Fruit fly (Drosophila melanogaster) whole organism, embryonic: ENCODE data around the gene CG6067.

ENCODE experiments used
- Ada2b ChIP-seq: fragments of 200-800 bp; sonication (Bioruptor generic); IDR thresholded peaks from 2 replicates; pipeline ENCODE4 v1.3.6; 2022; ENCODE audit warnings: missing biosample characterization, missing genetic modification characterization
- Adf1 ChIP-seq: fragments of 200-800 bp; sonication (Bioruptor generic); IDR thresholded peaks from 2 replicates; pipeline ENCODE4 v1.3.6; 2022; ENCODE audit warnings: missing biosample characterization, missing genetic modification characterization
- Atf3 ChIP-seq: fragments of 200-800 bp; sonication (Bioruptor generic); optimal IDR thresholded peaks from 3 replicates; lab custom pipeline; 2016; ENCODE audit warnings: missing biosample characterization, missing genetic modification characterization
- BtbVII ChIP-seq: fragments of 200-800 bp; sonication (Bioruptor generic); optimal IDR thresholded peaks from 3 replicates; lab custom pipeline; 2017; ENCODE audit warnings: missing biosample characterization, mild to moderate bottlenecking, missing genetic modification characterization
- CG10209 ChIP-seq: fragments of 200-800 bp; sonication (Bioruptor generic); optimal IDR thresholded peaks from 3 replicates; lab custom pipeline; 2017; ENCODE audit warnings: missing biosample characterization, mild to moderate bottlenecking, missing genetic modification characterization, missing genetic modification reagents
- CG10654 ChIP-seq: fragments of 200-800 bp; sonication (Bioruptor generic); optimal IDR thresholded peaks from 2 replicates; lab custom pipeline; 2016; ENCODE audit warnings: missing biosample characterization, missing genetic modification characterization
- CG12942 ChIP-seq: fragments of 200-800 bp; sonication (Bioruptor generic); optimal IDR thresholded peaks from 3 replicates; lab custom pipeline; 2016; ENCODE audit warnings: missing biosample characterization, missing genetic modification characterization
- CG14710 ChIP-seq: fragments of 200-800 bp; sonication (Bioruptor generic); optimal IDR thresholded peaks from 3 replicates; lab custom pipeline; 2019; ENCODE audit warnings: missing biosample characterization, mild to moderate bottlenecking, missing genetic modification characterization, moderate library complexity
- CG16779 ChIP-seq: fragments of 200-800 bp; sonication (Bioruptor generic); IDR thresholded peaks from 2 replicates; pipeline ENCODE4 v1.3.6; 2022; ENCODE audit warnings: missing biosample characterization, missing genetic modification characterization
- CG30431 ChIP-seq: fragments of 200-800 bp; sonication (Bioruptor generic); optimal IDR thresholded peaks from 2 replicates; lab custom pipeline; 2017; ENCODE audit warnings: missing biosample characterization, missing genetic modification characterization
- CG3995 ChIP-seq: fragments of 200-800 bp; sonication (Bioruptor generic); optimal IDR thresholded peaks from 3 replicates; lab custom pipeline; 2016; ENCODE audit warnings: missing biosample characterization, missing genetic modification characterization
- CG4617 ChIP-seq: fragments of 200-800 bp; sonication (Bioruptor generic); optimal IDR thresholded peaks from 3 replicates; lab custom pipeline; 2016; ENCODE audit warnings: missing biosample characterization, missing genetic modification characterization, borderline replicate concordance
- CG4854 ChIP-seq: fragments of 200-800 bp; sonication (Bioruptor generic); optimal IDR thresholded peaks from 2 replicates; lab custom pipeline; 2016; ENCODE audit warnings: missing biosample characterization, missing genetic modification characterization, inconsistent platforms
- CG7745 ChIP-seq: fragments of 200-800 bp; sonication (Bioruptor generic); optimal IDR thresholded peaks from 2 replicates; lab custom pipeline; 2018; ENCODE audit warnings: missing biosample characterization, mild to moderate bottlenecking, missing genetic modification characterization, moderate library complexity
- CG7928 ChIP-seq: fragments of 200-800 bp; sonication (Bioruptor generic); optimal IDR thresholded peaks from 2 replicates; lab custom pipeline; 2017; ENCODE audit warnings: missing biosample characterization, mild to moderate bottlenecking, missing genetic modification characterization
- Dip3 ChIP-seq: fragments of 200-800 bp; sonication (Bioruptor generic); optimal IDR thresholded peaks from 3 replicates; lab custom pipeline; 2016; ENCODE audit warnings: missing biosample characterization, missing genetic modification characterization
- Eip74EF ChIP-seq, 2 experiments: fragments of 200-800 bp in 1 of 2; fragments of >200 bp in 1 of 2; sonication (Bioruptor generic) in 1 of 2; optimal IDR thresholded peaks; 2 replicates each; lab custom pipeline; 2017 to 2019; ENCODE audit warnings: missing biosample characterization in 2 of 2, missing genetic modification characterization in 2 of 2, mild to moderate bottlenecking in 1 of 2, moderate library complexity in 1 of 2
- Ets65A ChIP-seq: fragments of 200-800 bp; sonication (Bioruptor generic); peaks from one replicate; lab custom pipeline; 2016; ENCODE audit warnings: missing biosample characterization, missing genetic modification characterization
- Gug ChIP-seq: fragments of 200-800 bp; sonication (Bioruptor generic); IDR thresholded peaks from 4 replicates; pipeline ENCODE4 v1.3.6; 2022; ENCODE audit warnings: missing biosample characterization, missing genetic modification characterization
- HLH4C ChIP-seq: fragments of 200-800 bp; sonication (Bioruptor generic); IDR thresholded peaks from 3 replicates; pipeline ENCODE4 v1.3.6; 2022; ENCODE audit warnings: missing biosample characterization, missing genetic modification characterization; ENCODE audit not compliant: partially characterized antibody
- Mrtf ChIP-seq: fragments of 200-800 bp; sonication (Bioruptor generic); IDR thresholded peaks from 3 replicates; pipeline ENCODE4 v1.3.6; 2022; ENCODE audit warnings: missing biosample characterization, missing genetic modification characterization
- NC2β ChIP-seq: fragments of 200-800 bp; sonication (Bioruptor generic); optimal IDR thresholded peaks from 2 replicates; lab custom pipeline; 2016; ENCODE audit warnings: missing biosample characterization, missing genetic modification characterization
- Poxn ChIP-seq: fragments of 200-800 bp; sonication (Bioruptor generic); IDR thresholded peaks from 2 replicates; pipeline ENCODE4 v1.3.6; 2022; ENCODE audit warnings: missing biosample characterization, missing genetic modification characterization
- TFAM ChIP-seq: fragments of 200-800 bp; sonication (Bioruptor generic); optimal IDR thresholded peaks from 2 replicates; lab custom pipeline; 2017; ENCODE audit warnings: missing biosample characterization, missing genetic modification characterization, inconsistent platforms
- Xbp1 ChIP-seq: fragments of 200-800 bp; sonication (Bioruptor generic); optimal IDR thresholded peaks from 3 replicates; lab custom pipeline; 2016; ENCODE audit warnings: missing biosample characterization, mild to moderate bottlenecking, missing genetic modification characterization
- abd-A ChIP-seq: fragments of 200-800 bp; sonication (Bioruptor generic); optimal IDR thresholded peaks from 3 replicates; lab custom pipeline; 2019; ENCODE audit warnings: missing biosample characterization, mild to moderate bottlenecking, missing genetic modification characterization, moderate library complexity
- bbx ChIP-seq: fragments of 200-800 bp; sonication (Bioruptor generic); IDR thresholded peaks from 2 replicates; pipeline ENCODE4 v1.3.6; 2022; ENCODE audit warnings: missing biosample characterization, missing genetic modification characterization; ENCODE audit not compliant: partially characterized antibody
- bsh ChIP-seq, 2 experiments: fragments of 200-800 bp; sonication (Bioruptor generic); optimal IDR thresholded peaks; 2 replicates each; lab custom pipeline; 2017 to 2018; ENCODE audit warnings: mild to moderate bottlenecking in 2 of 2, missing biosample characterization in 2 of 2, missing genetic modification characterization in 2 of 2, moderate library complexity in 1 of 2
- cas ChIP-seq: fragments of 200-800 bp; sonication (Bioruptor generic); IDR thresholded peaks from 2 replicates; pipeline ENCODE4 v1.3.6; 2022; ENCODE audit warnings: missing biosample characterization, missing genetic modification characterization
- crc ChIP-seq: fragments of 200-800 bp; sonication (Bioruptor generic); optimal IDR thresholded peaks from 2 replicates; lab custom pipeline; 2016; ENCODE audit warnings: missing biosample characterization, missing genetic modification characterization
- dmrt99B ChIP-seq: fragments of 200-800 bp; sonication (Bioruptor generic); optimal IDR thresholded peaks from 2 replicates; lab custom pipeline; 2018; ENCODE audit warnings: missing biosample characterization, mild to moderate bottlenecking, missing genetic modification characterization, moderate library complexity
- gcm ChIP-seq: fragments of 200-800 bp; sonication (Bioruptor generic); optimal IDR thresholded peaks from 2 replicates; lab custom pipeline; 2019; ENCODE audit warnings: missing biosample characterization, mild to moderate bottlenecking, missing genetic modification characterization, moderate library complexity
- gt ChIP-seq: fragments of 200-800 bp; sonication (Bioruptor generic); IDR thresholded peaks from 2 replicates; pipeline ENCODE4 v1.3.6; 2022; ENCODE audit warnings: missing biosample characterization, missing genetic modification characterization
- ham ChIP-seq: fragments of 200-800 bp; sonication (Bioruptor generic); IDR thresholded peaks from 2 replicates; pipeline ENCODE4 v1.3.6; 2022; ENCODE audit warnings: missing biosample characterization, missing genetic modification characterization
- jigr1 ChIP-seq: fragments of 200-800 bp; sonication (Bioruptor generic); IDR thresholded peaks from 3 replicates; pipeline ENCODE4 v1.3.6; 2022; ENCODE audit warnings: missing biosample characterization, missing genetic modification characterization
- ken ChIP-seq: fragments of 200-800 bp; sonication (Bioruptor generic); IDR thresholded peaks from 3 replicates; pipeline ENCODE4 v1.3.6; 2022; ENCODE audit warnings: missing biosample characterization, missing genetic modification characterization
- lov ChIP-seq, 2 experiments: fragments of 200-800 bp in 1 of 2; fragments of >200 bp in 1 of 2; sonication (Bioruptor generic) in 1 of 2; IDR thresholded peaks in 1 of 2; optimal IDR thresholded peaks in 1 of 2; 2 replicates in 1 of 2; 3 replicates in 1 of 2; pipeline versions ENCODE4 v1.3.6 to Lab custom; 2017 to 2022; ENCODE audit warnings: missing biosample characterization in 1 of 2, missing genetic modification characterization in 1 of 2
- maf-S ChIP-seq: fragments of 200-800 bp; sonication (Bioruptor generic); optimal IDR thresholded peaks from 2 replicates; lab custom pipeline; 2016; ENCODE audit warnings: missing biosample characterization, missing genetic modification characterization
- nerfin-2 ChIP-seq: fragments of 200-800 bp; sonication (Bioruptor generic); IDR thresholded peaks from 2 replicates; pipeline ENCODE4 v1.3.6; 2022; ENCODE audit warnings: missing biosample characterization, missing genetic modification characterization; ENCODE audit not compliant: partially characterized antibody
- pnt ChIP-seq: fragments of 200-800 bp; sonication (Bioruptor generic); optimal IDR thresholded peaks from 3 replicates; lab custom pipeline; 2016; ENCODE audit warnings: missing biosample characterization, missing genetic modification characterization
- pum ChIP-seq: fragments of 200-800 bp; sonication (Bioruptor generic); optimal IDR thresholded peaks from 2 replicates; lab custom pipeline; 2016; ENCODE audit warnings: missing biosample characterization, missing genetic modification characterization
- pzg ChIP-seq: fragments of 200-800 bp; sonication (Bioruptor generic); optimal IDR thresholded peaks from 3 replicates; lab custom pipeline; 2018; ENCODE audit warnings: missing biosample characterization, mild to moderate bottlenecking, missing genetic modification characterization, moderate library complexity
- ro ChIP-seq: fragments of 200-800 bp; sonication (Bioruptor generic); IDR thresholded peaks from 2 replicates; pipeline ENCODE4 v1.3.6; 2022; ENCODE audit warnings: missing biosample characterization, missing genetic modification characterization
- salm ChIP-seq: fragments of 200-800 bp; sonication (Bioruptor generic); optimal IDR thresholded peaks from 2 replicates; lab custom pipeline; 2018; ENCODE audit warnings: missing biosample characterization, mild to moderate bottlenecking, missing genetic modification characterization
- tin ChIP-seq: fragments of 200-800 bp; sonication (Bioruptor generic); optimal IDR thresholded peaks from 3 replicates; lab custom pipeline; 2016; ENCODE audit warnings: missing biosample characterization, missing genetic modification characterization
- toy ChIP-seq: fragments of 200-800 bp; sonication (Bioruptor generic); IDR thresholded peaks from 2 replicates; pipeline ENCODE4 v1.3.6; 2022; ENCODE audit warnings: missing biosample characterization, missing genetic modification characterization
- tup ChIP-seq: fragments of 200-800 bp; sonication (Bioruptor generic); optimal IDR thresholded peaks from 2 replicates; lab custom pipeline; 2016; ENCODE audit warnings: missing biosample characterization, mild to moderate bottlenecking, missing genetic modification characterization, moderate library complexity
- vfl ChIP-seq: fragments of 200-800 bp; sonication (Bioruptor generic); optimal IDR thresholded peaks from 2 replicates; lab custom pipeline; 2016; ENCODE audit warnings: missing biosample characterization, missing genetic modification characterization
- z ChIP-seq: fragments of 200-800 bp; sonication (Bioruptor generic); IDR thresholded peaks from 3 replicates; pipeline ENCODE4 v1.3.6; 2022; ENCODE audit warnings: missing biosample characterization, missing genetic modification characterization
- zf30C ChIP-seq: fragments of 200-800 bp; sonication (Bioruptor generic); optimal IDR thresholded peaks from 3 replicates; lab custom pipeline; 2018; ENCODE audit warnings: missing biosample characterization, mild to moderate bottlenecking, missing genetic modification characterization

CG6067 gene

dm6 chrX:5980883-5981282 lies 25.5 kb downstream of the CG6067 start (continued):
- TF ChIP-seq CG3995 (no peak), Eip74EF (GFP tag; optimal IDR thresholded peaks at IDR 0.05; lab: Kevin White, UChicago) (peak in 1 of 2 experiments; percentile 54), gcm (GFP tag; lab: Kevin White, UChicago) (peak; percentile 22), nerfin-2 (GFP tag; lab: Robert Waterston, UW) (no peak), pzg (GFP tag; lab: Kevin White, UChicago) (no peak), jigr1 (GFP tag; lab: Robert Waterston, UW) (peak; percentile 32; the same call in 1 of the 3 replicates), CG14710 (tag; lab: Kevin White, UChicago) (peak; percentile 22), Dip3 (GFP tag; lab: Kevin White, UChicago) (peak; percentile 62), Poxn (GFP tag; lab: Robert Waterston, UW) (peak; percentile 58; the same call in 1 of the 2 replicates), CG16779 (GFP tag; lab: Robert Waterston, UW) (0 out of 2 replicates have a peak, but pooled peaks have one; percentile 67), Mrtf (GFP tag; lab: Robert Waterston, UW) (peak; percentile 83), CG10654 (GFP tag; lab: Kevin White, UChicago) (peak; percentile 56), z (GFP tag; lab: Robert Waterston, UW) (no peak), tin (peak; percentile 51), Adf1 (peak; percentile 52), toy (GFP tag; lab: Robert Waterston, UW) (peak; percentile 48; the same call in 1 of the 2 replicates), Ada2b (GFP tag; lab: Robert Waterston, UW) (peak; percentile 84), lov (optimal IDR thresholded peaks at IDR 0.05; lab: Kevin White, UChicago) (no peak), lov (GFP tag; IDR thresholded peaks at IDR 0.05; lab: Robert Waterston, UW) (peak; percentile 70; the same call in 1 of the 3 replicates), bsh (GFP tag; optimal IDR thresholded peaks at IDR 0.05; lab: Kevin White, UChicago) (peak; percentile 22 to 66), CG4854 (GFP tag; lab: Kevin White, UChicago) (peak; percentile 47), CG10209 (GFP tag; lab: Kevin White, UChicago) (peak; percentile 66), HLH4C (GFP tag; lab: Robert Waterston, UW) (no peak), vfl (GFP tag; lab: Kevin White, UChicago) (peak; percentile 15), ken (peak; percentile 74; the same call in 2 of the 3 replicates), pum (GFP tag; lab: Kevin White, UChicago) (no peak), CG4617 (GFP tag; lab: Kevin White, UChicago) (peak; percentile 23), abd-A (tag; lab: Kevin White, UChicago) (peak; percentile 59), crc (peak; percentile 31), gt (GFP tag; lab: Robert Waterston, UW) (no peak), CG7928 (GFP tag; lab: Kevin White, UChicago) (peak; percentile 38), zf30C (GFP tag; lab: Kevin White, UChicago) (no peak), ham (GFP tag; lab: Robert Waterston, UW) (no peak), cas (peak; percentile 67; the same call in 1 of the 2 replicates), CG12942 (GFP tag; lab: Kevin White, UChicago) (peak; percentile 41), maf-S (GFP tag; lab: Kevin White, UChicago) (peak; percentile 29), Xbp1 (peak; percentile 70), CG7745 (tag; lab: Kevin White, UChicago) (no peak), Atf3 (GFP tag; lab: Kevin White, UChicago) (peak; percentile 9), pnt (GFP tag; lab: Kevin White, UChicago) (peak; percentile 40), salm (tag; lab: Kevin White, UChicago) (peak; percentile 59), CG30431 (GFP tag; lab: Kevin White, UChicago) (no peak), Ets65A (GFP tag; lab: Kevin White, UChicago) (peak; percentile 78), TFAM (GFP tag; lab: Kevin White, UChicago) (no peak), Gug (GFP tag; lab: Robert Waterston, UW) (peak; percentile 70), dmrt99B (tag; lab: Kevin White, UChicago) (peak; percentile 81), bbx (GFP tag; lab: Robert Waterston, UW) (no peak), ro (GFP tag; lab: Robert Waterston, UW) (peak; percentile 12; the same call in 1 of the 2 replicates), NC2β (no peak), BtbVII (GFP tag; lab: Kevin White, UChicago) (peak; percentile 78), tup (GFP tag; lab: Kevin White, UChicago) (peak; percentile 36)
